Worm (Caenorhabditis elegans): Measurements from ENCODE around the gene glb-20.

Gene glb-20

ce11 chrX:13527347-13528092 is 28.4 kb downstream of the glb-20 start, which contains the start of gene pab-2 (continued):
- TF ChIP-seq lsy-12 (tag; optimal IDR thresholded peaks at IDR 0.05) (peak; percentile 75), nhr-23 (tag; optimal IDR thresholded peaks at IDR 0.05) (peak; percentile 75), jun-1 (tag; optimal IDR thresholded peaks at IDR 0.05) (peak; percentile 73), ZK546.5 (tag; optimal IDR thresholded peaks at IDR 0.05) (no peak), lin-39 (tag; optimal IDR thresholded peaks at IDR 0.05) (peak; percentile 62), nhr-11 (tag; optimal IDR thresholded peaks at IDR 0.05) (peak; percentile 53), nhr-77 (tag; optimal IDR thresholded peaks at IDR 0.05) (peak; percentile 33), egl-5 (tag; optimal IDR thresholded peaks at IDR 0.05) (peak; percentile 31), egl-27 (tag; optimal IDR thresholded peaks at IDR 0.05) (peak; percentile 6)

ce11 chrX:13526219-13527218 is 29.4 kb downstream of the glb-20 start:
- TF ChIP-seq nhr-23 (tag; optimal IDR thresholded peaks at IDR 0.05) = peak; percentile 58
- peak; percentile 10 for TF ChIP-seq lin-39 (tag; optimal IDR thresholded peaks at IDR 0.05)
- TF ChIP-seq elt-1 (tag; optimal IDR thresholded peaks at IDR 0.05) = peak; percentile 22
- TF ChIP-seq pqm-1 (tag; optimal IDR thresholded peaks at IDR 0.05) = peak; percentile 22
- TF ChIP-seq fkh-2 (tag; optimal IDR thresholded peaks at IDR 0.05) = no peak
- peak; percentile 11 for TF ChIP-seq nhr-43 (tag; optimal IDR thresholded peaks at IDR 0.05; ENCODE audit: poor library complexity, severe bottlenecking)
- TF ChIP-seq eor-1 (tag; optimal IDR thresholded peaks at IDR 0.05) = no peak
- no peak for TF ChIP-seq skn-1 (tag; optimal IDR thresholded peaks at IDR 0.05)
- TF ChIP-seq nhr-28 (tag; optimal IDR thresholded peaks at IDR 0.05) = no peak
- no peak for TF ChIP-seq tbx-2 (tag; optimal IDR thresholded peaks at IDR 0.05)
- no peak for TF ChIP-seq nhr-67 (tag; optimal IDR thresholded peaks at IDR 0.05)
- no peak for TF ChIP-seq unc-39 (tag; optimal IDR thresholded peaks at IDR 0.05)
- no peak for TF ChIP-seq nhr-77 (tag; optimal IDR thresholded peaks at IDR 0.05)
- TF ChIP-seq R02D3.7 (tag; optimal IDR thresholded peaks at IDR 0.05) = no peak
- no peak for TF ChIP-seq pha-4 (tag; optimal IDR thresholded peaks at IDR 0.05)
- no peak for TF ChIP-seq ztf-4 (tag; optimal IDR thresholded peaks at IDR 0.05)
- TF ChIP-seq egl-5 (tag; optimal IDR thresholded peaks at IDR 0.05) = peak; percentile 10
- TF ChIP-seq fkh-10 (GFP tag; optimal IDR thresholded peaks at IDR 0.05) = no peak
- no peak for TF ChIP-seq snpc-4 (tag; optimal IDR thresholded peaks at IDR 0.05)
- no peak for TF ChIP-seq sea-2 (GFP tag; optimal IDR thresholded peaks at IDR 0.05)
- no peak for TF ChIP-seq mml-1 (tag; optimal IDR thresholded peaks at IDR 0.05)
- TF ChIP-seq hmg-11 (tag; optimal IDR thresholded peaks at IDR 0.05) = no peak
- TF ChIP-seq ama-1 (optimal IDR thresholded peaks at IDR 0.05) = no peak
- no peak for TF ChIP-seq jun-1 (tag; optimal IDR thresholded peaks at IDR 0.05)
- TF ChIP-seq ceh-28 (tag; optimal IDR thresholded peaks at IDR 0.05) = peak; percentile 18
- TF ChIP-seq ceh-9 (tag; optimal IDR thresholded peaks at IDR 0.05) = no peak
- TF ChIP-seq elt-3 (tag; optimal IDR thresholded peaks at IDR 0.05) = no peak
- peak; percentile 9 for TF ChIP-seq unc-62 (GFP tag; optimal IDR thresholded peaks at IDR 0.05)
- TF ChIP-seq lin-15B (tag; optimal IDR thresholded peaks at IDR 0.05) = no peak
- no peak for TF ChIP-seq nhr-76 (tag; optimal IDR thresholded peaks at IDR 0.05)
- peak; percentile 38 for TF ChIP-seq elt-2 (tag; optimal IDR thresholded peaks at IDR 0.05)
- TF ChIP-seq nfya-1 (tag; optimal IDR thresholded peaks at IDR 0.05; ENCODE audit: insufficient read depth) = peak; percentile 41

- TF ChIP-seq fos-1 (tag; optimal IDR thresholded peaks at IDR 0.05) = no peak
- TF ChIP-seq lin-15B (tag; optimal IDR thresholded peaks at IDR 0.05) = no peak
- TF ChIP-seq sea-2 (GFP tag; optimal IDR thresholded peaks at IDR 0.05) = no peak
- TF ChIP-seq nhr-237 (tag; optimal IDR thresholded peaks at IDR 0.05) = no peak
- TF ChIP-seq pqm-1 (tag; optimal IDR thresholded peaks at IDR 0.05) = no peak
- TF ChIP-seq zag-1 (tag; optimal IDR thresholded peaks at IDR 0.05) = no peak
- no peak for TF ChIP-seq nhr-25 (tag; optimal IDR thresholded peaks at IDR 0.05)
- no peak for TF ChIP-seq ceh-82 (tag; optimal IDR thresholded peaks at IDR 0.05)
- TF ChIP-seq mml-1 (tag; optimal IDR thresholded peaks at IDR 0.05) = no peak
- TF ChIP-seq mdl-1 (tag; optimal IDR thresholded peaks at IDR 0.05) = no peak
These were observed 30.9 kb downstream of the glb-20 start for ce11 chrX:13525094-13525493.
